Fruit fly (Drosophila melanogaster) whole organism, embryonic: ENCODE measurements around the gene CG1463.

ENCODE experiments used
- Atf3 ChIP-seq: fragments of 200-800 bp; sonication (Bioruptor generic); optimal IDR thresholded peaks from 3 replicates; lab custom pipeline; 2016; ENCODE audit warnings: missing biosample characterization, missing genetic modification characterization
- BEAF-32 ChIP-seq: fragments of 200-800 bp; sonication (Bioruptor generic); optimal IDR thresholded peaks from 3 replicates; lab custom pipeline; 2017; ENCODE audit warnings: missing biosample characterization, missing genetic modification characterization, mild to moderate bottlenecking, moderate library complexity, missing genetic modification reagents
- Bgb ChIP-seq: fragments of 200-800 bp; sonication (Bioruptor generic); IDR thresholded peaks from 2 replicates; pipeline ENCODE4 v1.3.6; 2022; ENCODE audit warnings: missing biosample characterization, missing genetic modification characterization; ENCODE audit not compliant: partially characterized antibody
- CG10147 ChIP-seq: fragments of 200-800 bp; sonication (Bioruptor generic); optimal IDR thresholded peaks from 2 replicates; lab custom pipeline; 2019; ENCODE audit warnings: missing biosample characterization, mild to moderate bottlenecking, missing genetic modification characterization, moderate library complexity
- CG10267 ChIP-seq: fragments of 200-800 bp; sonication (Bioruptor generic); optimal IDR thresholded peaks from 2 replicates; lab custom pipeline; 2018; ENCODE audit warnings: missing biosample characterization, mild to moderate bottlenecking, missing genetic modification characterization, moderate library complexity
- CG10274 ChIP-seq: fragments of 200-800 bp; sonication (Bioruptor generic); optimal IDR thresholded peaks from 3 replicates; lab custom pipeline; 2017; ENCODE audit warnings: missing biosample characterization, mild to moderate bottlenecking, missing genetic modification characterization
- CG10431 ChIP-seq: fragments of 200-800 bp; sonication (Bioruptor generic); optimal IDR thresholded peaks from 3 replicates; lab custom pipeline; 2018; ENCODE audit warnings: missing biosample characterization, mild to moderate bottlenecking, missing genetic modification characterization
- CG11504 ChIP-seq: fragments of 200-800 bp; sonication (Bioruptor generic); optimal IDR thresholded peaks from 3 replicates; lab custom pipeline; 2019; ENCODE audit warnings: missing biosample characterization, mild to moderate bottlenecking, missing genetic modification characterization, moderate library complexity
- CG12391 ChIP-seq: fragments of 200-800 bp; sonication (Bioruptor generic); optimal IDR thresholded peaks from 3 replicates; lab custom pipeline; 2018; ENCODE audit warnings: missing biosample characterization, mild to moderate bottlenecking, missing genetic modification characterization, moderate library complexity
- CG12659 ChIP-seq: fragments of 200-800 bp; sonication (Bioruptor generic); optimal IDR thresholded peaks from 3 replicates; lab custom pipeline; 2017; ENCODE audit warnings: mild to moderate bottlenecking, missing biosample characterization, missing genetic modification reagents, missing genetic modification characterization
- CG13287 ChIP-seq: fragments of 200-800 bp; sonication (Bioruptor generic); IDR thresholded peaks from 2 replicates; pipeline ENCODE4 v1.3.6; 2022; ENCODE audit warnings: missing biosample characterization, missing genetic modification characterization; ENCODE audit not compliant: partially characterized antibody
- CG13424 ChIP-seq: fragments of 200-800 bp; sonication (Bioruptor generic); optimal IDR thresholded peaks from 2 replicates; lab custom pipeline; 2019; ENCODE audit warnings: missing biosample characterization, mild to moderate bottlenecking, missing genetic modification characterization, moderate library complexity
- CG13775 ChIP-seq: fragments of 200-800 bp; sonication (Bioruptor generic); optimal IDR thresholded peaks from 3 replicates; lab custom pipeline; 2017; ENCODE audit warnings: missing biosample characterization, mild to moderate bottlenecking, missing genetic modification characterization
- CG14710 ChIP-seq: fragments of 200-800 bp; sonication (Bioruptor generic); optimal IDR thresholded peaks from 3 replicates; lab custom pipeline; 2019; ENCODE audit warnings: missing biosample characterization, mild to moderate bottlenecking, missing genetic modification characterization, moderate library complexity
- CG15514 ChIP-seq: fragments of 200-800 bp; sonication (Bioruptor generic); optimal IDR thresholded peaks from 3 replicates; lab custom pipeline; 2017; ENCODE audit warnings: missing biosample characterization, missing genetic modification characterization, mild to moderate bottlenecking, moderate library complexity, missing genetic modification reagents
- CG16813 ChIP-seq: fragments of 200-800 bp; sonication (Bioruptor generic); IDR thresholded peaks from 3 replicates; pipeline ENCODE4 v1.3.6; 2022; ENCODE audit warnings: missing biosample characterization, missing genetic modification characterization; ENCODE audit not compliant: partially characterized antibody
- CG2116 ChIP-seq: fragments of 200-800 bp; sonication (Bioruptor generic); optimal IDR thresholded peaks from 3 replicates; lab custom pipeline; 2018; ENCODE audit warnings: missing biosample characterization, mild to moderate bottlenecking, missing genetic modification characterization
- CG2129 ChIP-seq: fragments of 200-800 bp; sonication (Bioruptor generic); IDR thresholded peaks from 2 replicates; pipeline ENCODE4 v1.3.6; 2022; ENCODE audit warnings: missing biosample characterization, missing genetic modification characterization; ENCODE audit not compliant: partially characterized antibody
- CG2712 ChIP-seq: fragments of 200-800 bp; optimal IDR thresholded peaks from 3 replicates; lab custom pipeline; 2019; ENCODE audit warnings: missing biosample characterization, mild to moderate bottlenecking, missing genetic modification characterization, moderate library complexity
- CG30020 ChIP-seq: fragments of 200-800 bp; optimal IDR thresholded peaks from 2 replicates; lab custom pipeline; 2019; ENCODE audit warnings: missing biosample characterization, mild to moderate bottlenecking, missing genetic modification characterization, moderate library complexity
- CG3065 ChIP-seq: fragments of 200-800 bp; sonication (Bioruptor generic); optimal IDR thresholded peaks from 2 replicates; lab custom pipeline; 2016; ENCODE audit warnings: missing biosample characterization, missing genetic modification characterization
- CG8924 ChIP-seq: fragments of 200-800 bp; optimal IDR thresholded peaks from 3 replicates; lab custom pipeline; 2019; ENCODE audit warnings: missing biosample characterization, mild to moderate bottlenecking, missing genetic modification characterization, moderate library complexity
- CG9797 ChIP-seq: fragments of 200-800 bp; sonication (Bioruptor generic); optimal IDR thresholded peaks from 3 replicates; lab custom pipeline; 2018; ENCODE audit warnings: missing biosample characterization, mild to moderate bottlenecking, missing genetic modification characterization
- CHES-1-like ChIP-seq: fragments of 200-800 bp; sonication (Bioruptor generic); optimal IDR thresholded peaks from 2 replicates; lab custom pipeline; 2016; ENCODE audit warnings: missing biosample characterization, missing genetic modification characterization
- Dbx ChIP-seq: fragments of 200-800 bp; sonication (Bioruptor generic); IDR thresholded peaks from 3 replicates; pipeline ENCODE4 v1.3.6; 2022; ENCODE audit warnings: missing biosample characterization, missing genetic modification characterization
- Dll ChIP-seq: fragments of 200-800 bp; sonication (Bioruptor generic); IDR thresholded peaks from 4 replicates; pipeline ENCODE4 v1.3.6; 2022; ENCODE audit warnings: missing biosample characterization, missing genetic modification characterization; ENCODE audit not compliant: partially characterized antibody
- Dp ChIP-seq: fragments of 200-800 bp; sonication (Bioruptor generic); optimal IDR thresholded peaks from 2 replicates; lab custom pipeline; 2018; ENCODE audit warnings: missing biosample characterization, mild to moderate bottlenecking, missing genetic modification characterization, moderate library complexity
- E2f2 ChIP-seq: fragments of 200-800 bp; sonication (Bioruptor generic); IDR thresholded peaks from 2 replicates; pipeline ENCODE4 v1.3.6; 2022; ENCODE audit warnings: missing biosample characterization, missing genetic modification characterization
- Ets97D ChIP-seq: fragments of 200-800 bp; sonication (Bioruptor generic); optimal IDR thresholded peaks from 3 replicates; lab custom pipeline; 2016; ENCODE audit warnings: missing biosample characterization, missing genetic modification characterization
- HLH4C ChIP-seq: fragments of 200-800 bp; sonication (Bioruptor generic); IDR thresholded peaks from 3 replicates; pipeline ENCODE4 v1.3.6; 2022; ENCODE audit warnings: missing biosample characterization, missing genetic modification characterization; ENCODE audit not compliant: partially characterized antibody
- MBD-R2 ChIP-seq: fragments of 200-800 bp; sonication (Bioruptor generic); IDR thresholded peaks from 2 replicates; pipeline ENCODE4 v1.3.6; 2022; ENCODE audit warnings: missing biosample characterization, missing genetic modification characterization
- Mad ChIP-seq: fragments of 200-800 bp; sonication (Bioruptor generic); optimal IDR thresholded peaks from 2 replicates; lab custom pipeline; 2016; ENCODE audit warnings: missing biosample characterization, missing genetic modification characterization
- Oaz ChIP-seq: fragments of 200-800 bp; sonication (Bioruptor generic); IDR thresholded peaks from 2 replicates; pipeline ENCODE4 v1.3.6; 2022; ENCODE audit warnings: missing biosample characterization, missing genetic modification characterization
- Opbp ChIP-seq: fragments of 200-800 bp; sonication (Bioruptor generic); IDR thresholded peaks from 3 replicates; pipeline ENCODE4 v1.3.6; 2022; ENCODE audit warnings: missing biosample characterization, missing genetic modification characterization; ENCODE audit not compliant: partially characterized antibody
- Sry-δ ChIP-seq: fragments of 200-800 bp; sonication (Bioruptor generic); optimal IDR thresholded peaks from 2 replicates; lab custom pipeline; 2016; ENCODE audit warnings: missing biosample characterization, missing genetic modification characterization
- Stat92E ChIP-seq, 3 experiments: fragments of >200 bp in 2 of 3; fragments of 200-800 bp in 1 of 3; sonication (Bioruptor generic) in 1 of 3; optimal IDR thresholded peaks; 2 replicates each; lab custom pipeline; 2017 to 2019; ENCODE audit warnings: missing biosample characterization in 3 of 3, missing genetic modification characterization in 3 of 3, mild to moderate bottlenecking in 1 of 3, moderate library complexity in 1 of 3
- amos ChIP-seq: fragments of 200-800 bp; sonication (Bioruptor generic); IDR thresholded peaks from 2 replicates; pipeline ENCODE4 v1.3.6; 2022; ENCODE audit warnings: missing biosample characterization, missing genetic modification characterization; ENCODE audit not compliant: partially characterized antibody
- gem ChIP-seq: fragments of 200-800 bp; sonication (Bioruptor generic); optimal IDR thresholded peaks from 2 replicates; lab custom pipeline; 2019; ENCODE audit warnings: missing biosample characterization, mild to moderate bottlenecking, missing genetic modification characterization, moderate library complexity
- gfzf ChIP-seq: fragments of 200-800 bp; sonication (Bioruptor generic); optimal IDR thresholded peaks from 2 replicates; lab custom pipeline; 2016; ENCODE audit warnings: missing biosample characterization, mild to moderate bottlenecking, missing genetic modification characterization, moderate library complexity
- her ChIP-seq: fragments of 200-800 bp; sonication (Bioruptor generic); optimal IDR thresholded peaks from 2 replicates; lab custom pipeline; 2016; ENCODE audit warnings: missing biosample characterization, missing genetic modification characterization
- knrl ChIP-seq: fragments of 200-800 bp; sonication (Bioruptor generic); IDR thresholded peaks from 3 replicates; pipeline ENCODE4 v1.3.6; 2022; ENCODE audit warnings: missing biosample characterization, missing genetic modification characterization; ENCODE audit not compliant: partially characterized antibody
- phol ChIP-seq: fragments of 200-800 bp; sonication (Bioruptor generic); optimal IDR thresholded peaks from 3 replicates; lab custom pipeline; 2018; ENCODE audit warnings: missing biosample characterization, mild to moderate bottlenecking, missing genetic modification characterization, moderate library complexity
- pzg ChIP-seq: fragments of 200-800 bp; sonication (Bioruptor generic); optimal IDR thresholded peaks from 3 replicates; lab custom pipeline; 2018; ENCODE audit warnings: missing biosample characterization, mild to moderate bottlenecking, missing genetic modification characterization, moderate library complexity
- row ChIP-seq: fragments of 200-800 bp; sonication (Bioruptor generic); IDR thresholded peaks from 3 replicates; pipeline ENCODE4 v1.3.6; 2022; ENCODE audit warnings: missing biosample characterization, missing genetic modification characterization
- sens-2 ChIP-seq: fragments of 200-800 bp; sonication (Bioruptor generic); IDR thresholded peaks from 2 replicates; pipeline ENCODE4 v1.3.6; 2022; ENCODE audit warnings: missing biosample characterization, missing genetic modification characterization
- sna ChIP-seq: fragments of 200-800 bp; sonication (Bioruptor generic); IDR thresholded peaks from 2 replicates; pipeline ENCODE4 v1.3.6; 2022; ENCODE audit warnings: missing biosample characterization, missing genetic modification characterization; ENCODE audit not compliant: partially characterized antibody
- trem ChIP-seq: fragments of 200-800 bp; optimal IDR thresholded peaks from 3 replicates; lab custom pipeline; 2019; ENCODE audit warnings: missing biosample characterization, mild to moderate bottlenecking, missing genetic modification characterization, moderate library complexity
- unc-4 ChIP-seq: fragments of 200-800 bp; sonication (Bioruptor generic); IDR thresholded peaks from 2 replicates; pipeline ENCODE4 v1.3.6; 2022; ENCODE audit warnings: missing biosample characterization, missing genetic modification characterization; ENCODE audit not compliant: partially characterized antibody

CG1463 gene

dm6 chrX:12592121-12592466, 19.4 kb downstream of the CG1463 start, which contains the start of gene LIMK1 (continued):
- TF ChIP-seq CG13287 (GFP tag; lab: Robert Waterston, UW) (peak; percentile 74), CG8924 (tag; lab: Kevin White, UChicago) (peak; percentile 43), her (GFP tag; lab: Kevin White, UChicago) (no peak), CG15514 (peak; percentile 28), phol (peak; percentile 44), sens-2 (no peak), HLH4C (GFP tag; lab: Robert Waterston, UW) (peak; percentile 33; the same call in 1 of the 3 replicates), gfzf (GFP tag; lab: Kevin White, UChicago) (peak; percentile 79), unc-4 (GFP tag; lab: Robert Waterston, UW) (peak; percentile 73), CG10267 (tag; lab: Kevin White, UChicago) (peak; percentile 51), CG10431 (no peak), sna (GFP tag; lab: Robert Waterston, UW) (peak; percentile 56), Dll (peak; percentile 76), CG3065 (GFP tag; lab: Kevin White, UChicago) (no peak), Stat92E (GFP tag; optimal IDR thresholded peaks at IDR 0.05; lab: Kevin White, UChicago) (peak in 1 of 3 experiments; percentile 12), E2f2 (peak; percentile 29; the same call in 1 of the 2 replicates), Opbp (peak; percentile 7; the same call in 1 of the 3 replicates), Atf3 (GFP tag; lab: Kevin White, UChicago) (no peak), amos (GFP tag; lab: Robert Waterston, UW) (peak; percentile 56), CG11504 (tag; lab: Kevin White, UChicago) (peak; percentile 11), CG10274 (GFP tag; lab: Kevin White, UChicago) (no peak), Oaz (GFP tag; lab: Robert Waterston, UW) (no peak), CG2712 (peak; percentile 34), Ets97D (GFP tag; lab: Kevin White, UChicago) (peak; percentile 34), knrl (peak; percentile 51), CG13424 (tag; lab: Kevin White, UChicago) (no peak), Dbx (GFP tag; lab: Robert Waterston, UW) (no peak), Bgb (peak; percentile 49; the same call in 1 of the 2 replicates), CG10147 (GFP tag; lab: Kevin White, UChicago) (peak; percentile 5), CG14710 (tag; lab: Kevin White, UChicago) (peak; percentile 66), CG2116 (peak; percentile 60), CG2129 (GFP tag; lab: Robert Waterston, UW) (0 out of 2 replicates have a peak, but pooled peaks have one; percentile 17), Mad (GFP tag; lab: Kevin White, UChicago) (no peak), BEAF-32 (GFP tag; lab: Kevin White, UChicago) (peak; percentile 78), CG30020 (peak; percentile 36), CG13775 (GFP tag; lab: Kevin White, UChicago) (no peak), CHES-1-like (GFP tag; lab: Kevin White, UChicago) (no peak), row (GFP tag; lab: Robert Waterston, UW) (0 out of 3 replicates have a peak, but pooled peaks have one; percentile 13), MBD-R2 (GFP tag; lab: Robert Waterston, UW) (peak; percentile 28; the same call in 1 of the 2 replicates), CG16813 (GFP tag; lab: Robert Waterston, UW) (peak; percentile 50; the same call in 2 of the 3 replicates), CG12391 (peak; percentile 48), trem (tag; lab: Kevin White, UChicago) (peak; percentile 72), Sry-δ (GFP tag; lab: Kevin White, UChicago) (peak; percentile 55), gem (tag; lab: Kevin White, UChicago) (peak; percentile 10), pzg (peak; percentile 56), Dp (GFP tag; lab: Kevin White, UChicago) (peak; percentile 28), CG9797 (peak; percentile 83), CG12659 (GFP tag; lab: Kevin White, UChicago) (peak; percentile 43)
